Fruit fly (Drosophila melanogaster) whole organism, embryonic: ENCODE results near the gene CG18135.

Experiments used
- BEAF-32 ChIP-seq: fragments of 200-800 bp; sonication (Bioruptor generic); optimal IDR thresholded peaks from 3 replicates; lab custom pipeline; 2017; ENCODE audit warnings: missing biosample characterization, missing genetic modification characterization, mild to moderate bottlenecking, moderate library complexity, missing genetic modification reagents
- CG10147 ChIP-seq: fragments of 200-800 bp; sonication (Bioruptor generic); optimal IDR thresholded peaks from 2 replicates; lab custom pipeline; 2019; ENCODE audit warnings: missing biosample characterization, mild to moderate bottlenecking, missing genetic modification characterization, moderate library complexity
- CG12071 ChIP-seq: fragments of 200-800 bp; sonication (Bioruptor generic); optimal IDR thresholded peaks from 3 replicates; lab custom pipeline; 2018; ENCODE audit warnings: missing biosample characterization, mild to moderate bottlenecking, missing genetic modification characterization
- CG1233 ChIP-seq: fragments of 200-800 bp; sonication (Bioruptor generic); optimal IDR thresholded peaks from 4 replicates; lab custom pipeline; 2018; ENCODE audit warnings: missing biosample characterization, mild to moderate bottlenecking, missing genetic modification characterization
- CG13123 ChIP-seq: fragments of 200-800 bp; sonication (Bioruptor generic); optimal IDR thresholded peaks from 2 replicates; lab custom pipeline; 2016; ENCODE audit warnings: missing biosample characterization, missing genetic modification characterization
- CG14050 ChIP-seq: fragments of 200-800 bp; sonication (Bioruptor generic); IDR thresholded peaks from 3 replicates; pipeline ENCODE4 v1.3.6; 2022; ENCODE audit warnings: missing biosample characterization, missing genetic modification characterization
- CG14710 ChIP-seq: fragments of 200-800 bp; sonication (Bioruptor generic); optimal IDR thresholded peaks from 3 replicates; lab custom pipeline; 2019; ENCODE audit warnings: missing biosample characterization, mild to moderate bottlenecking, missing genetic modification characterization, moderate library complexity
- CG17385 ChIP-seq: fragments of 200-800 bp; sonication (Bioruptor generic); optimal IDR thresholded peaks from 3 replicates; lab custom pipeline; 2018; ENCODE audit warnings: missing biosample characterization, mild to moderate bottlenecking, missing genetic modification characterization
- CG17912 ChIP-seq: fragments of 200-800 bp; sonication (Bioruptor generic); optimal IDR thresholded peaks from 2 replicates; lab custom pipeline; 2018; ENCODE audit warnings: missing biosample characterization, mild to moderate bottlenecking, missing genetic modification characterization
- CG18011 ChIP-seq: fragments of 200-800 bp; sonication (Bioruptor generic); optimal IDR thresholded peaks from 2 replicates; lab custom pipeline; 2017; ENCODE audit warnings: missing biosample characterization, missing genetic modification characterization, mild to moderate bottlenecking, moderate library complexity, missing genotype
- CG18476 ChIP-seq: fragments of 200-800 bp; sonication (Bioruptor generic); optimal IDR thresholded peaks from 2 replicates; lab custom pipeline; 2016; ENCODE audit warnings: missing biosample characterization, mild to moderate bottlenecking, missing genetic modification characterization
- CG34376 ChIP-seq: fragments of 200-800 bp; sonication (Bioruptor generic); optimal IDR thresholded peaks from 2 replicates; lab custom pipeline; 2018; ENCODE audit warnings: missing biosample characterization, mild to moderate bottlenecking, missing genetic modification characterization
- CG3847 ChIP-seq: fragments of 200-800 bp; sonication (Bioruptor generic); IDR thresholded peaks from 2 replicates; pipeline ENCODE4 v1.3.6; 2022; ENCODE audit warnings: missing biosample characterization, missing genetic modification characterization
- CG4617 ChIP-seq: fragments of 200-800 bp; sonication (Bioruptor generic); optimal IDR thresholded peaks from 3 replicates; lab custom pipeline; 2016; ENCODE audit warnings: missing biosample characterization, missing genetic modification characterization, borderline replicate concordance
- CG7987 ChIP-seq: fragments of 200-800 bp; sonication (Bioruptor generic); optimal IDR thresholded peaks from 2 replicates; lab custom pipeline; 2018; ENCODE audit warnings: missing biosample characterization, mild to moderate bottlenecking, missing genetic modification characterization, moderate library complexity
- CG8281 ChIP-seq: fragments of 200-800 bp; sonication (Bioruptor generic); optimal IDR thresholded peaks from 2 replicates; lab custom pipeline; 2018; ENCODE audit warnings: missing biosample characterization, mild to moderate bottlenecking, missing genetic modification characterization, moderate library complexity
- CTCF ChIP-seq: fragments of 200-800 bp; sonication (Bioruptor generic); optimal IDR thresholded peaks from 2 replicates; lab custom pipeline; 2017; ENCODE audit warnings: missing biosample characterization, mild to moderate bottlenecking, missing genetic modification characterization, moderate library complexity
- Dek ChIP-seq: fragments of 200-800 bp; sonication (Bioruptor generic); optimal IDR thresholded peaks from 3 replicates; lab custom pipeline; 2019; ENCODE audit warnings: missing biosample characterization, mild to moderate bottlenecking, missing genetic modification characterization, moderate library complexity
- Dfd ChIP-seq, 2 experiments: fragments of >200 bp; optimal IDR thresholded peaks; 2 replicates each; lab custom pipeline; 2017; ENCODE audit warnings: missing biosample characterization in 2 of 2, missing genetic modification characterization in 2 of 2
- Fer3 ChIP-seq: fragments of 200-800 bp; sonication (Bioruptor generic); optimal IDR thresholded peaks from 2 replicates; lab custom pipeline; 2018; ENCODE audit warnings: missing biosample characterization, mild to moderate bottlenecking, missing genetic modification characterization, moderate library complexity
- GATAe ChIP-seq: fragments of 200-800 bp; sonication (Bioruptor generic); conservative IDR thresholded peaks from 2 replicates; pipeline ENCODE4 v1.3.6; 2022; ENCODE audit warnings: missing biosample characterization, missing genetic modification characterization
- Hr3 ChIP-seq: fragments of 200-800 bp; sonication (Bioruptor generic); optimal IDR thresholded peaks from 3 replicates; lab custom pipeline; 2016; ENCODE audit warnings: missing biosample characterization, missing genetic modification characterization
- MESR4 ChIP-seq: fragments of 200-800 bp; sonication (Bioruptor generic); optimal IDR thresholded peaks from 2 replicates; lab custom pipeline; 2018; ENCODE audit warnings: missing biosample characterization, mild to moderate bottlenecking, missing genetic modification characterization, moderate library complexity
- Mes4 ChIP-seq: fragments of 200-800 bp; sonication (Bioruptor generic); optimal IDR thresholded peaks from 2 replicates; lab custom pipeline; 2016; ENCODE audit warnings: missing biosample characterization, missing genetic modification characterization
- NC2β ChIP-seq: fragments of 200-800 bp; sonication (Bioruptor generic); optimal IDR thresholded peaks from 2 replicates; lab custom pipeline; 2016; ENCODE audit warnings: missing biosample characterization, missing genetic modification characterization
- Rfx ChIP-seq: fragments of 200-800 bp; sonication (Bioruptor generic); IDR thresholded peaks from 2 replicates; pipeline ENCODE4 v1.3.6; 2022; ENCODE audit warnings: missing biosample characterization, missing genetic modification characterization
- Taf1 ChIP-seq: fragments of 200-800 bp; sonication (Bioruptor generic); IDR thresholded peaks from 2 replicates; pipeline ENCODE4 v1.3.6; 2022; ENCODE audit warnings: missing biosample characterization, missing genetic modification characterization
- Xbp1 ChIP-seq: fragments of 200-800 bp; sonication (Bioruptor generic); optimal IDR thresholded peaks from 3 replicates; lab custom pipeline; 2016; ENCODE audit warnings: missing biosample characterization, mild to moderate bottlenecking, missing genetic modification characterization
- bcd ChIP-seq: fragments of 200-800 bp; sonication (Bioruptor generic); optimal IDR thresholded peaks from 2 replicates; lab custom pipeline; 2017; ENCODE audit warnings: missing biosample characterization, mild to moderate bottlenecking, missing genetic modification characterization
- br ChIP-seq: fragments of >200 bp; optimal IDR thresholded peaks from 2 replicates; lab custom pipeline; 2017
- crc ChIP-seq: fragments of 200-800 bp; sonication (Bioruptor generic); optimal IDR thresholded peaks from 2 replicates; lab custom pipeline; 2016; ENCODE audit warnings: missing biosample characterization, missing genetic modification characterization
- da ChIP-seq: fragments of 200-800 bp; sonication (Bioruptor generic); optimal IDR thresholded peaks from 2 replicates; lab custom pipeline; 2016; ENCODE audit warnings: missing biosample characterization, missing genetic modification characterization
- disco-r ChIP-seq: fragments of 200-800 bp; sonication (Bioruptor generic); optimal IDR thresholded peaks from 2 replicates; lab custom pipeline; 2016; ENCODE audit warnings: missing biosample characterization, missing genetic modification characterization
- dm ChIP-seq: fragments of 200-800 bp; sonication (Bioruptor generic); optimal IDR thresholded peaks from 3 replicates; lab custom pipeline; 2016; ENCODE audit warnings: missing biosample characterization, missing genetic modification characterization
- emc ChIP-seq: fragments of 200-800 bp; sonication (Bioruptor generic); optimal IDR thresholded peaks from 2 replicates; lab custom pipeline; 2016; ENCODE audit warnings: missing biosample characterization, missing genetic modification characterization
- esg ChIP-seq: fragments of 200-800 bp; sonication (Bioruptor generic); conservative IDR thresholded peaks from 2 replicates; pipeline ENCODE4 v1.3.6; 2022; ENCODE audit warnings: missing biosample characterization, missing genetic modification characterization
- fd102C ChIP-seq: fragments of 200-800 bp; sonication (Bioruptor generic); optimal IDR thresholded peaks from 2 replicates; lab custom pipeline; 2018; ENCODE audit warnings: missing biosample characterization, mild to moderate bottlenecking, missing genetic modification characterization, moderate library complexity
- fru ChIP-seq: fragments of >200 bp; optimal IDR thresholded peaks from 2 replicates; lab custom pipeline; 2017
- ham ChIP-seq: fragments of 200-800 bp; sonication (Bioruptor generic); IDR thresholded peaks from 2 replicates; pipeline ENCODE4 v1.3.6; 2022; ENCODE audit warnings: missing biosample characterization, missing genetic modification characterization
- hkb ChIP-seq, 2 experiments: fragments of 200-800 bp in 1 of 2; fragments of >200 bp in 1 of 2; sonication (Bioruptor generic) in 1 of 2; IDR thresholded peaks in 1 of 2; optimal IDR thresholded peaks in 1 of 2; 2 replicates each; pipeline versions ENCODE4 v1.3.6 to Lab custom; 2017 to 2022; ENCODE audit warnings: missing biosample characterization in 1 of 2, missing genetic modification characterization in 1 of 2
- hth ChIP-seq: fragments of >200 bp; optimal IDR thresholded peaks from 2 replicates; lab custom pipeline; 2017; ENCODE audit warnings: inconsistent platforms
- jing ChIP-seq: fragments of 200-800 bp; sonication (Bioruptor generic); optimal IDR thresholded peaks from 2 replicates; lab custom pipeline; 2018; ENCODE audit warnings: missing biosample characterization, mild to moderate bottlenecking, missing genetic modification characterization
- kay ChIP-seq: fragments of 200-800 bp; sonication (Bioruptor generic); optimal IDR thresholded peaks from 2 replicates; lab custom pipeline; 2016; ENCODE audit warnings: missing biosample characterization, missing genetic modification characterization
- lbe ChIP-seq: fragments of 200-800 bp; sonication (Bioruptor generic); optimal IDR thresholded peaks from 2 replicates; lab custom pipeline; 2016; ENCODE audit warnings: missing biosample characterization, mild to moderate bottlenecking, missing genetic modification characterization
- luna ChIP-seq: fragments of 200-800 bp; sonication (Bioruptor generic); optimal IDR thresholded peaks from 2 replicates; lab custom pipeline; 2016; ENCODE audit warnings: missing biosample characterization, missing genetic modification characterization
- phol ChIP-seq: fragments of 200-800 bp; sonication (Bioruptor generic); optimal IDR thresholded peaks from 3 replicates; lab custom pipeline; 2018; ENCODE audit warnings: missing biosample characterization, mild to moderate bottlenecking, missing genetic modification characterization, moderate library complexity
- pros ChIP-seq: fragments of 200-800 bp; sonication (Bioruptor generic); optimal IDR thresholded peaks from 3 replicates; lab custom pipeline; 2019; ENCODE audit warnings: missing biosample characterization, mild to moderate bottlenecking, missing genetic modification characterization, moderate library complexity
- stc ChIP-seq: fragments of 200-800 bp; sonication (Bioruptor generic); IDR thresholded peaks from 2 replicates; pipeline ENCODE4 v1.3.6; 2022; ENCODE audit warnings: missing biosample characterization, missing genetic modification characterization
- ttk ChIP-seq: fragments of 200-800 bp; sonication (Bioruptor generic); IDR thresholded peaks from 2 replicates; pipeline ENCODE4 v2.1.2; 2022; ENCODE audit warnings: missing biosample characterization, missing genetic modification characterization
- tup ChIP-seq: fragments of 200-800 bp; sonication (Bioruptor generic); optimal IDR thresholded peaks from 2 replicates; lab custom pipeline; 2016; ENCODE audit warnings: missing biosample characterization, mild to moderate bottlenecking, missing genetic modification characterization, moderate library complexity
- yki ChIP-seq: fragments of >200 bp; optimal IDR thresholded peaks from 3 replicates; lab custom pipeline; 2018

Gene CG18135

DNA sequence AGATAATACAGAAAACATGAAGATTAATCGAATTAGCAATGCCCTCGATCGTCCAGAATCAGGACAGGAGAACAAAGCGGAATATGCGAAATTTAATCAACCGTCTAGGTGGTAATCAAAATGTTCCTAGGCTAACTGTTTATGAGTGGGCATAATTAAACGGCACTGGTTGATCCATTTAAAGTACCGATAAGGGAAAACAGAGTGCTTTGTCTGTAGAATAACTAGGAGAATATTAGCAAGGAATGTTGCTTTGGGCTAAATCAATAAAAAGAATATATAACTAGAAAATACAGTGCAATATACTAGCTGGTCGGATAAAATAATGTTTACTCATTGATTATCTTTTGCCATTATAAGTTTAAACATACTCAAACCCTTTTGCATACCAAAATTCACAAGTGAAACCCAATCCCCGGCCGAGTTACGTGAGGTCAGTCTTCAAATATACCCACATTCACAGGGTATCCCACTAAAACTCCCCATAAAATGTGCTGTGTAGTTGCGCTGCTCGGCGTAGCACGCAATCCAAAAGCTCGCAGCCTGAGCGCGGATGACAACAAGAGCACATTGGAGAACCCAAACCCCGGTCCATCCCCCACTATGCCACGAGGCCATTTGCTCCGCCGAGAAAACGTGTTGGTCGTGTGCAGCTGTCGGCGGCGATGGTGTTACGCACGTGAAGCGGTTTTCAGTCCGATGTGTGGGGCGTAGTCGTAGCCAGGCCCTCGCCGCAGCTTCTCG lies 1.9 kb downstream of the CG18135 start (continued):
- peak; percentile 69 for TF ChIP-seq phol (tag; lab: Kevin White, UChicago)
- no peak for TF ChIP-seq da (GFP tag; lab: Kevin White, UChicago)
- TF ChIP-seq CG10147 (GFP tag; lab: Kevin White, UChicago) = peak; percentile 57
- TF ChIP-seq CG18011 (GFP tag; lab: Kevin White, UChicago) = peak; percentile 46
- TF ChIP-seq CG14050 (GFP tag; lab: Robert Waterston, UW) = peak; percentile 56
- TF ChIP-seq Dfd (GFP tag; optimal IDR thresholded peaks at IDR 0.05; lab: Kevin White, UChicago) = no peak
- TF ChIP-seq ttk = peak; percentile 8; the same call in 1 of the 2 replicates
- no peak for TF ChIP-seq hkb (optimal IDR thresholded peaks at IDR 0.05; lab: Kevin White, UChicago)
- no peak for TF ChIP-seq hkb (GFP tag; IDR thresholded peaks at IDR 0.05; lab: Robert Waterston, UW)
- peak; percentile 19 for TF ChIP-seq CG14710 (tag; lab: Kevin White, UChicago)
- TF ChIP-seq Hr3 (GFP tag; lab: Kevin White, UChicago) = peak; percentile 50
- peak; percentile 65 for TF ChIP-seq esg (GFP tag; lab: Robert Waterston, UW)
- no peak for TF ChIP-seq emc
- no peak for TF ChIP-seq fd102C
- TF ChIP-seq stc (GFP tag; lab: Robert Waterston, UW) = no peak; the same call in 1 of the 2 replicates
- TF ChIP-seq Mes4 (GFP tag; lab: Kevin White, UChicago) = no peak
- TF ChIP-seq Taf1 (GFP tag; lab: Robert Waterston, UW) = peak; percentile 55; the same call in 1 of the 2 replicates
- no peak for TF ChIP-seq BEAF-32 (GFP tag; lab: Kevin White, UChicago)
- peak; percentile 13 for TF ChIP-seq CTCF
- TF ChIP-seq kay (GFP tag; lab: Kevin White, UChicago) = peak; percentile 35
- TF ChIP-seq ham (GFP tag; lab: Robert Waterston, UW) = peak; percentile 63
- peak; percentile 38 for TF ChIP-seq NC2β
- TF ChIP-seq Xbp1 (GFP tag; lab: Kevin White, UChicago) = peak; percentile 65
- peak; percentile 0 for TF ChIP-seq CG13123 (GFP tag; lab: Kevin White, UChicago)
- no peak for TF ChIP-seq luna (GFP tag; lab: Kevin White, UChicago)
- no peak for TF ChIP-seq CG34376 (GFP tag; lab: Kevin White, UChicago)
- no peak; the same call in 1 of the 2 replicates for TF ChIP-seq GATAe (GFP tag; lab: Robert Waterston, UW)
- TF ChIP-seq yki = no peak
- peak; percentile 72 for TF ChIP-seq Dek (tag; lab: Kevin White, UChicago)
- peak; percentile 57 for TF ChIP-seq CG18476
- TF ChIP-seq Rfx (GFP tag; lab: Robert Waterston, UW) = peak; percentile 79
- no peak for TF ChIP-seq CG17912 (GFP tag; lab: Kevin White, UChicago)
- TF ChIP-seq CG8281 (tag; lab: Kevin White, UChicago) = peak; percentile 36
- TF ChIP-seq bcd = peak; percentile 81
- TF ChIP-seq CG17385 (GFP tag; lab: Kevin White, UChicago) = peak; percentile 55
- no peak for TF ChIP-seq MESR4 (GFP tag; lab: Kevin White, UChicago)
- peak; percentile 59 for TF ChIP-seq CG1233
- TF ChIP-seq hth (lab: Kevin White, UChicago) = no peak
- TF ChIP-seq tup (GFP tag; lab: Kevin White, UChicago) = peak; percentile 29
- TF ChIP-seq disco-r (GFP tag; lab: Kevin White, UChicago) = peak; percentile 44
- TF ChIP-seq Fer3 (tag; lab: Kevin White, UChicago) = peak; percentile 43
- TF ChIP-seq jing (GFP tag; lab: Kevin White, UChicago) = no peak
- no peak for TF ChIP-seq pros (GFP tag; lab: Kevin White, UChicago)
- TF ChIP-seq CG3847 (GFP tag; lab: Robert Waterston, UW) = peak; percentile 64
- peak; percentile 46 for TF ChIP-seq CG7987 (GFP tag; lab: Kevin White, UChicago)
- TF ChIP-seq CG12071 (GFP tag; lab: Kevin White, UChicago) = no peak
- TF ChIP-seq CG4617 (GFP tag; lab: Kevin White, UChicago) = peak; percentile 40
- no peak for TF ChIP-seq fru (lab: Kevin White, UChicago)
- TF ChIP-seq dm (GFP tag; lab: Kevin White, UChicago) = peak; percentile 10
- TF ChIP-seq lbe (GFP tag; lab: Kevin White, UChicago) = no peak
- TF ChIP-seq crc (GFP tag; lab: Kevin White, UChicago) = peak; percentile 66
- no peak for TF ChIP-seq br (lab: Kevin White, UChicago)
